Fruit fly (Drosophila melanogaster) Kc167 (cell line): ENCODE data around the gene CG15695.

Experiments
- Myc ChIP-seq: fragments of >200 bp; optimal IDR thresholded peaks from 2 replicates; lab custom pipeline; 2017; ENCODE audit warnings: missing external identifiers
- Sin3A ChIP-seq: fragments of >200 bp; optimal IDR thresholded peaks from 2 replicates; lab custom pipeline; 2018; ENCODE audit warnings: missing external identifiers
- h ChIP-seq: fragments of >200 bp; optimal IDR thresholded peaks from 3 replicates; lab custom pipeline; 2018; ENCODE audit warnings: missing external identifiers
- insv ChIP-seq: fragments of >200 bp; optimal IDR thresholded peaks from 3 replicates; lab custom pipeline; 2018; ENCODE audit warnings: missing external identifiers
- psq ChIP-seq: fragments of >200 bp; optimal IDR thresholded peaks from 2 replicates; lab custom pipeline; 2017; ENCODE audit warnings: missing external identifiers
- ttk ChIP-seq: sonication (Bioruptor generic); optimal IDR thresholded peaks from 2 replicates; lab custom pipeline; 2017; ENCODE audit warnings: missing external identifiers

The CG15695 gene

DNA sequence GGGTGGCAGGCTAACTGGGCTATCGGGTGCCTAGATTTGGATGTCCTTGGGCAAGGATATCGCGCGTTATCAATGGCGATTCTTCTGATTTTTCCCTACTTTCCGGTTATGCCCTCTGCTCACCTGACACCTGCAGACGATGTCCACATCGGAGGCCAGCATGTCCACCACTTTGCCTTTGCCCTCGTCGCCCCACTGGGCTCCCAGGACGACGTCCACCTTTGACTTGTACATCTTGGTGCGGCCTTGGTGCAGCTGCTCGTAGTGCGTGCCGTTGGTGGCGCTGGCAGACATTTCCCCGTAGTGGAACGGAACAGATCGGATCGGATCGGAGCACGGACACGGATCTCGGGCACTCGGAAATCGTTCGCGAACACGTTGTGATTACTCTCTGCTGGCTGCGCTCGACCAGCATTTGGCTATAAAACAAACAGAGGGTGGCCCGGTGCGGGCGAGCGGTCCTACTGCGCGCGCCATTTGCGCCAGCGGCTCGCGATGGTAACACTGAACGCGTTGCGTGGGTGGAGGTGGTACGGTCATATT, 11.7 kb upstream of the CG15695 start, which contains the start of gene Adss:
Adss (minus strand) TSS at position 428 of the 543 bp plus-strand sequence.
- TF ChIP-seq Myc (lab: Kevin White, UChicago) (no peak), ttk (lab: Kevin White, UChicago) (no peak), Sin3A (lab: Kevin White, UChicago) (no peak), h (no peak), psq (lab: Kevin White, UChicago) (no peak), insv (no peak)

DNA sequence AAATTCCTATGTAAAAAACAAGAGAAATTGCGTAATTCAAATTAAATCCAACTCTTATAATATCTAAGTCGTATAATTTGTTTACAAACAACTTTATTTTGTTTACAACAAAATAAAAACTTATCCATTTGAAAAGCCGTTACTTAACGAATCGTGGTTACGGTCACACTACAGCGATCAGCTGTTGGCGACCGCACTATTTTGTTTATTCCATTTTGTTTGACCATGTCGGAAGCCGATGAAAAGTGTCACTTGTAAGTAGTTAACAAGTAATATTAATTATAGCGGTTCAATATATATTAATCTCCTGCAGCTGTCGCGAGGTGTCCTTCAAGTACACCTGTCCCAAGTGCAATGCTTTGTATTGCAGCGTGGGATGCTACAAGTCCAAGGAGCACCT, 11.0 kb upstream of the CG15695 start, which contains the start of gene CG31223:
CG31223 (plus strand) TSS at position 165 of the 400 bp plus-strand sequence.
- TF ChIP-seq insv (no peak), ttk (lab: Kevin White, UChicago) (no peak), Sin3A (lab: Kevin White, UChicago) (no peak), psq (lab: Kevin White, UChicago) (no peak), Myc (lab: Kevin White, UChicago) (no peak), h (no peak)

DNA sequence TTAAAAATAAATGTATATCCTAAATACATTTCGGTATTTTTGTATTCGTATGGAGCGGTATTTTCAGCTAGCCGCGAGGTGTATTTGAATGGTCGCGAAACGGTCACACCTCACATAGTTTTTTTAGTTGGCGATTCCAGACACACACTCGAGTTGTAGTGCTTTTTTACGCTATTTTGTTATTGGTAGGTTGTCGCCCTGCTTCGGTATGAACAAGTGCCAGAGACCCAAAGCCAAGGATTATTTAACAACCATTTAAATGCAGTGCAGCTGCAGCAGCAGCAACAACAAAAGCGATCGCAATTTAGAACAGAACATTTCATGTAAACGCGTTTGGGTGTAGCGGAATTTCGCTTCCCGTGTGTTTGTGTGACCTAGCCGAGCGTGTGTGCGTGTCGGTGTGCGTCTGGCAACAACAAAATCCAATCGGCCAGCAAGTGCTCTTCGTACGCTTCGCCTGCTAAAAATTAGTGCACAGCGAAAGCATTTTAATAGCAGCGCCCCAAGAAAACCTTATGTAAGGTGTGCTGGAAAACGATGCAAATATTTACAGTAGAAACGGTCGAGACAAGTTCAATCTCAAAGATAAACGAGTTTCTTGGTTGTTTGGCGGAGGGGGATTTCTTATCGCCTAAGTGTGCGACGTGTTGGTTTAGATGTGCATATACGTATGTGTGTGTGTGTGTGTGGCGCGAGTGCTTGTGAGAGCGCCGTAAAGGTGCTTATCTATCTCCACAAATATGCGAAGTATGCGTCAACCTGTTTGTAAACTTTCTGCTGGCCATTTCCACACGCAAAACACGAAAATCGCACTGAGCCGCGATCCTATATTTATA, 9.0 kb upstream of the CG15695 start, which contains the start of gene Synd:
Synd (plus strand) TSS at position 111 of the 836 bp plus-strand sequence.
- TF ChIP-seq h (no peak), insv (no peak), psq (lab: Kevin White, UChicago) (no peak), Sin3A (lab: Kevin White, UChicago) (no peak), Myc (lab: Kevin White, UChicago) (no peak), ttk (lab: Kevin White, UChicago) (no peak)

DNA sequence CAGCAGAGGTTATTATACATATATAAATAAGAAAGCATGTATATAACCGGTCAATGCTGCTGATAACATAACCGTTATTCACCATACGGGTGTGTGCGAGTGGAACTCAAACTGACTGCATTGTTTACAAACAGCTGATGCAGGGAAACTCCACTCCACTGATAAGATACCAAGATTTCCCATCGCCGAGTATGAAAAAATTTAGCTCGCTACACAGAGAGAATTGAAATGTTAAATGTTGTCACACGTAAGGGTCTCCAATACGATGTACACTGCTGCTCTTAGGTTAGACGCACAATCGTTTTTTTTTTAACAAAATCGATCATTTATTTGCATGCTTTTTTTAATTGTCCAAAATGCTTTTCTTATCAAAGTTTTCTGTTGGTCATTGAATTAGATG, 8.3 kb upstream of the CG15695 start:
- no peak for TF ChIP-seq psq (lab: Kevin White, UChicago)
- no peak for TF ChIP-seq Sin3A (lab: Kevin White, UChicago)
- TF ChIP-seq h: no peak
- TF ChIP-seq insv: no peak
- no peak for TF ChIP-seq Myc (lab: Kevin White, UChicago)
- no peak for TF ChIP-seq ttk (lab: Kevin White, UChicago)

DNA sequence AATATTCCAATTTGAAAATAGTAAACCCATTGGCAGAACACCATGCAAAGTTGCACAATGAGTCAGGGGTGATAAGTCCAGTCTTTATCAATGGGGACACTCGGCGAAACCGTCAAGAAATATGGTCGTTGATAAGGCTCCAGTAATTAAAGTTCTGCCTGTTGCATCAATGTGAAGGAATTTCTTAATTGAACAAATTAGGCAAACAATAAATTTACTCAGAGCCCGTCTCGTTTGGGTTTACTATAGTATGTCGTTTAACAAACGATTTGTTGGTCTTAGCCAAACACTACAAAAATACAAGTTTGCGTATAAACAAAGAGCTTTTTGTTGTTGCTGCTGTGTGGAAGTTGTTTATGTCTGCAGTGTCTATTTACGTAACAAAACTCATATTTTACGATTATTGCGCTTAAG, 7.2 kb upstream of the CG15695 start:
- TF ChIP-seq psq (lab: Kevin White, UChicago) (no peak), ttk (lab: Kevin White, UChicago) (no peak), Myc (lab: Kevin White, UChicago) (no peak), insv (no peak), h (no peak), Sin3A (lab: Kevin White, UChicago) (no peak)

DNA sequence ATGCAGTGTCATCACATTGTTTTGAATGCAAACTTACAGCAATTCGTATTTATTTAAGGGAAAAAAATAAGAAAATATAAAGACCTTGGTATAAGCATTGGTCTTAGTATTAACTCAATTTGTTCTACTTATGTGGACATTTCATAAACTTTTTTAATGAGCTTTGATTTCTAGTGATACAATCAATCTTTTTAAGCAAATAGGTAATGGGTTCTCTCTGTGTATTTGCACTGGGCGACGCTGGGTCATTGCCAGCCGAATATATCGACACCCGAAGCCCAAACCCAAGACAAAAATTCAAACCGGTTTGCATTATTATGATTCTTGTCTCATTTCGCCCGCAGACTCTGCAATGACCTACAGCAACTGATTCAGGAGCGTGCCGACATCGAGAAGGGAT, 6.4 kb upstream of the CG15695 start:
- TF ChIP-seq insv (no peak), ttk (lab: Kevin White, UChicago) (no peak), Myc (lab: Kevin White, UChicago) (no peak)

DNA sequence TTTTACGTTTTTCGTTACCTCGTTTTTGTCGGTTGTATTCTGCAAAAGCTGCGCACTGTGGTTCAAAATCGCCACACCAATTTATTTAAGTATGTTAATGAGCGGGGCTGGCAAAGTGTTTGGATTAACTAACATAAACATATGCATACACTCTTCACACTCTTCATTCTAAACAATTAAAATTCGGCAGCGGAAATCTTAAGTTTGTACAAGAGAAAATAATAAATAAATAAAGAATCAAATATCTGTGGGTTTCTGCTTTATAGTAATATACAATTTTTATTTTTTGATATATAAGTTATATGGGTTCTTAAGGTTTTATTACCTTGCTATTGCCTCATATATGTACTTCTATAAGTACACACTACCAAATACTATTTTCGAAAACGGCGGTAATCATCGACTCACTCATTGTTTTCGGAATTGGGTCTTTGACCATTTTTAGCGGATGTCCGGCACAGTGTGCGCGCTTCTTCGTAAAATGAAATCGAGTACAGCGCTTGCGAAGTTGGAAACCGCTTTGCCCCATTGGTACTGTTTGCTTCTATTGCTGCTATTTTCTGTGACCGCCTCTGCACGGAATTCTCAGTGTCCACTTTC, 5.6 kb upstream of the CG15695 start:
- TF ChIP-seq psq (lab: Kevin White, UChicago) (no peak), Sin3A (lab: Kevin White, UChicago) (no peak), ttk (lab: Kevin White, UChicago) (no peak), Myc (lab: Kevin White, UChicago) (no peak), h (no peak), insv (no peak)

DNA sequence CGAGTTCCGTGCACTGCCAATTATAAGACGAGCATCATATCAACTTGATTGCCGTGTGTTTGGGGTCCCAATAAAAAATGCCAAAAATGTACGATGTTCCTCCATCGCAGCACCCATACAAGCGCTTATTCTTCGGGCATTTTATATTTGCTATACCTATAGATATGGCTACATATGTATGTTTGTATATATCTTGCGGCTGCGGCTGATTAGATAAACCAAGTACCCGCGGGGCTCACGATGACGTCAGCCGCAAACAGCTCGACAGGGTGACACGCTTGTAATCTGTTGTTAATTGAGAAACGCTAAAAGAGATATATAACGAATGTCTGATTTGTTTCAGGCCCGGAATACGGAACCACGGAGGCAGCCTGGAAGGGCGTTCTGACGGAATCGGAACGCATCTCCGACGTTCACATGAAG, 4.7 kb upstream of the CG15695 start:
- no peak for TF ChIP-seq h

DNA sequence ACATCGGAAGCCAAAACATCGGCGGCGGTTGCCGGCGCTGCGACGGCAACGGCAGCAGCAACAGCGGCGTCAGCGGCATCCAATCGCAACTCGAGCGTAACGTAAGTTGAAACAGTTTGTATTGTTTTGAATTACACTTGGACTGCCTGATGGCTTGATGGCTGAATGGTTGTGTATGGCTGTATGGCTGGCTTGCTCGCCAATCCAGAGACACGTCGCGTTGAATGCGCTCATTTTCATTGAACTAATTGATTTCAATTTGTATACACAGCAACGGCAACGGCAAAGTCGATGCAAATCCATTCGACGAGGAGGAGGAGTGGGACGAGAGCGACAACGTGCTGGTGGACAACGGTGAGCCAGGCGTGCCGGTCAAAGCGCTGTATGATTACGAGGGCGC, 3.2 kb upstream of the CG15695 start:
- TF ChIP-seq insv (no peak), h (no peak), Sin3A (lab: Kevin White, UChicago) (no peak), psq (lab: Kevin White, UChicago) (no peak), ttk (lab: Kevin White, UChicago) (no peak), Myc (lab: Kevin White, UChicago) (no peak)

DNA sequence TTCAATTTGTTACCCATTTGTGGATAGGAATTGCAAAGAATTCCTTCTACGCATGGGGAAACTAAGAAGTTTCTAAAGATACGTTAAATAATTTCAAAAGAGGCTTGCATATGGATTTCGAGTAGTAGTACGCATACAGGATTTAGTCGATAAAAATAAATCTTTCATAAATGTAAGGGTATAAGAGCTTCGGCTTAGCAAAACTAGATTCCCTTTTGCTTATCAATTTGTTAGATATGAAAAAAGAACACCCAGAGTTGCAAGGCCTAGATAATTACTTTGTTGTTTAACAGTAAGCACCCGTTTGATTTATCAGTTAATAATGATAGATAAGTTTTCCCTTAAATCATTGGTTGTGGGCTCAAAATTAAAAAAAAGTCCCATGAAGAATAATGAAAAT, 3.6 kb downstream of the CG15695 start:
- TF ChIP-seq Sin3A (lab: Kevin White, UChicago): no peak
- no peak for TF ChIP-seq insv
- TF ChIP-seq Myc (lab: Kevin White, UChicago): no peak

DNA sequence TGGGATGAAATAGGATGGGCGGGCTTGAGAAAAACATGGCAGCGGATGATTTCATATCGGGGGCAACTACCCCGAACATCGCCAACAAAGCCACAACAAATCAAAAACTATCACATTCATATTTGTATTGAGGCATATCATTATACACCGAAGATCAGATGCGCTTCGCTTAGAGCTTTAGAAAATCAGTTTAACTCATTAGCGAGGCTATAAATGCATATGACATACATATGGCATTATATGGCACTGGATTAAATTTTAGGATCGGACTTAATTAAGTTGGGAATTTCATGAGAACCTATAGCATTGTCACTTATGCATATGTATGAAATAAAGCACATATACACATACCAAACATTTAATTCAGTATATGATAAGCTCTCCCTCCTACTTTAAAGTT, 4.4 kb downstream of the CG15695 start:
- TF ChIP-seq insv (no peak), Myc (lab: Kevin White, UChicago) (no peak), psq (lab: Kevin White, UChicago) (no peak), Sin3A (lab: Kevin White, UChicago) (no peak), h (no peak), ttk (lab: Kevin White, UChicago) (no peak)

DNA sequence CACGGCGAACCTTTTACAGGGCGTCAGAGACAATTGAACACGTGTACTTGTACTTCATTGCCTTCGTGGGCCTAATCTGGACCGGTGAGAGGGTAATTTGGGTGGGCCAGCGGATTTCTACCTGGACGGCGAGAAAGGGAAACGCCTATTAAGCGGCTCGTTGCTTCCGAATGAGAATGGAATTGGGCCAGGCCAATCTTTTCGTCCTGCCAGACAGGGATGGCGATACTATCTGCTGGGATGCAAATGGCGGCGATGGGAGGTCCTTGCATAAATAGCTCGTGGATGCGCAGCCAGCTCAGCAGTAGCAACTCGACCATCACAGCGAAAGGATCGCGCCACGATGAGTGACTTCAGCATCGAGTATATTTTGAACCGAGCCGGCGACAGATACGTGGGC, 4.8 kb downstream of the CG15695 start, which contains the start of gene CG15696:
CG15696 (plus strand) TSS at position 301 of the 400 bp plus-strand sequence.
- TF ChIP-seq Myc (lab: Kevin White, UChicago) (no peak), insv (no peak), Sin3A (lab: Kevin White, UChicago) (no peak), psq (lab: Kevin White, UChicago) (no peak), h (no peak), ttk (lab: Kevin White, UChicago) (no peak)
